Fruit fly (Drosophila melanogaster): ENCODE results near the gene fws.
A peak's percentile ranks its signal among the peaks of the same experiment; 100 is the strongest.

Gene fws

dm6 chr2L:17514090-17514715 is 33.4 kb upstream of the fws start (continued):
- TF ChIP-seq bab2 (GFP tag; optimal IDR thresholded peaks at IDR 0.05) (peak; percentile 80), CG10274 (GFP tag; optimal IDR thresholded peaks at IDR 0.05) (peak; percentile 56), her (GFP tag; optimal IDR thresholded peaks at IDR 0.05) (no peak), CG34422 (GFP tag; IDR thresholded peaks at IDR 0.05) (peak; percentile 88), bigmax (GFP tag; optimal IDR thresholded peaks at IDR 0.05) (no peak), yki (optimal IDR thresholded peaks at IDR 0.05) (no peak), HLH3B (GFP tag; IDR thresholded peaks at IDR 0.05) (peak; percentile 83), CG32767 (GFP tag; IDR thresholded peaks at IDR 0.05) (peak; percentile 85), Camta (GFP tag; optimal IDR thresholded peaks at IDR 0.05) (peak; percentile 72), CG11560 (tag; IDR thresholded peaks at IDR 0.05) (peak; percentile 78), bbx (GFP tag; IDR thresholded peaks at IDR 0.05; ENCODE audit: partially characterized antibody) (no peak), dmrt99B (tag; optimal IDR thresholded peaks at IDR 0.05) (peak; percentile 94), tll (GFP tag; optimal IDR thresholded peaks at IDR 0.05) (peak in 1 of 2 experiments; percentile 45), CG2678 (tag; optimal IDR thresholded peaks at IDR 0.05) (peak; percentile 94), Ets65A (GFP tag) (peak; percentile 93), Usf (GFP tag; optimal IDR thresholded peaks at IDR 0.05) (peak; percentile 57), Hand (GFP tag; optimal IDR thresholded peaks at IDR 0.05) (peak; percentile 83), kah (GFP tag; optimal IDR thresholded peaks at IDR 0.05) (peak; percentile 79), vnd (GFP tag; IDR thresholded peaks at IDR 0.05; ENCODE audit: partially characterized antibody) (no peak), Pdp1 (GFP tag; optimal IDR thresholded peaks at IDR 0.05) (peak in 1 of 2 experiments; percentile 70), eyg (GFP tag; optimal IDR thresholded peaks at IDR 0.05) (peak; percentile 20), CG7271 (tag; optimal IDR thresholded peaks at IDR 0.05) (peak; percentile 52), Gsc (GFP tag; IDR thresholded peaks at IDR 0.05) (peak; percentile 69), Antp (GFP tag; optimal IDR thresholded peaks at IDR 0.05) (peak; percentile 77), zfh2 (GFP tag; optimal IDR thresholded peaks at IDR 0.05) (no peak), CG1602 (GFP tag; optimal IDR thresholded peaks at IDR 0.05) (peak; percentile 83), Tbp (GFP tag; optimal IDR thresholded peaks at IDR 0.05) (no peak), so (GFP tag; IDR thresholded peaks at IDR 0.05) (peak; percentile 85), hth (optimal IDR thresholded peaks at IDR 0.05) (no peak), peb (GFP tag; IDR thresholded peaks at IDR 0.05) (peak; percentile 72), CG17385 (GFP tag; optimal IDR thresholded peaks at IDR 0.05) (peak; percentile 85), nau (GFP tag; optimal IDR thresholded peaks at IDR 0.05) (peak; percentile 68), rib (GFP tag; IDR thresholded peaks at IDR 0.05) (peak; percentile 65; the same call in 1 of the 2 replicates), CG30020 (tag; optimal IDR thresholded peaks at IDR 0.05) (peak; percentile 68), B-H1 (GFP tag; IDR thresholded peaks at IDR 0.05) (peak; percentile 77), CkIIα-i1 (GFP tag; IDR thresholded peaks at IDR 0.05) (no peak), dati (GFP tag; IDR thresholded peaks at IDR 0.05) (no peak; the same call in 1 of the 2 replicates), CG12219 (GFP tag; optimal IDR thresholded peaks at IDR 0.05) (peak; percentile 83), Hmr (GFP tag; optimal IDR thresholded peaks at IDR 0.05) (peak; percentile 90), sc (optimal IDR thresholded peaks at IDR 0.05) (no peak), sc (GFP tag; optimal IDR thresholded peaks at IDR 0.05) (peak; percentile 77), CG3065 (GFP tag; optimal IDR thresholded peaks at IDR 0.05) (peak; percentile 26), oc (tag; optimal IDR thresholded peaks at IDR 0.05) (peak; percentile 80), Oli (tag; optimal IDR thresholded peaks at IDR 0.05) (peak; percentile 88), CG11093 (GFP tag; IDR thresholded peaks at IDR 0.05) (peak; percentile 77), chif (GFP tag; optimal IDR thresholded peaks at IDR 0.05) (peak; percentile 67 to 86), CG8924 (tag; optimal IDR thresholded peaks at IDR 0.05) (peak; percentile 93), dysf (GFP tag; IDR thresholded peaks at IDR 0.05) (peak; percentile 87; the same call in 2 of the 3 replicates), CG17359 (tag; optimal IDR thresholded peaks at IDR 0.05) (peak; percentile 91), CG11723 (GFP tag; optimal IDR thresholded peaks at IDR 0.05) (peak; percentile 70), Jarid2 (GFP tag; optimal IDR thresholded peaks at IDR 0.05) (peak; percentile 50)

Measured in whole organism, embryonic.